Worm (Caenorhabditis elegans): ENCODE measurements around the gene hot-9.

DNA sequence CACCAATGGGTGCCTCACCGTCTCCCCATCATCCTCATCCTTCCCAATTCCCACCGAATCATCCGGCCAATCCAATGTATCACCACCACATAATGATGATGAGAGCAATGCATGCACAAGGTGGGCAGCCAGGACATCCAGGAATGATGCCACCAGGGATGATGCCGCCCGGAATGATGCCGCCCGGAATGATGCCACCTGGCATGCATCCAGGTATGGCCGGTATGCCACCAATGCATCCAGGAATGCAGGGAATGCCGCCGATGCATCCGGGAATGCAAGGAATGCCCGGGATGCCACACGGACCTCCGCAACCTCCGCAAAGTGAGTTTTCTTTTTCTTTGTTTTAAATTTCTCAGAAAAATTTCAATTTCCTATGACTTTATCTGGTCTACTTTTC is 40.5 kb upstream of the hot-9 start:
- TF ChIP-seq sea-1 (GFP tag; conservative IDR thresholded peaks at IDR 0.05) (no peak), ceh-36 (tag; optimal IDR thresholded peaks at IDR 0.05) (no peak), hmg-4 (GFP tag; optimal IDR thresholded peaks at IDR 0.05) (no peak), ama-1 (optimal IDR thresholded peaks at IDR 0.05) (no peak), hmbx-1 (tag; optimal IDR thresholded peaks at IDR 0.05) (no peak), flt-1 (GFP tag; IDR thresholded peaks at IDR 0.05) (no peak), F13C5.2 (tag; optimal IDR thresholded peaks at IDR 0.05) (no peak), tbx-37 (GFP tag; conservative IDR thresholded peaks at IDR 0.05) (no peak), tra-4 (tag; optimal IDR thresholded peaks at IDR 0.05) (no peak), pes-1 (GFP tag; IDR thresholded peaks at IDR 0.05) (no peak), ceh-13 (GFP tag; optimal IDR thresholded peaks at IDR 0.05) (no peak)

All from whole organism, early embryonic.